Fruit fly (Drosophila melanogaster): ENCODE data around the gene edin.
A peak's percentile ranks its signal among the peaks of the same experiment; 100 is the strongest.

The edin gene

DNA sequence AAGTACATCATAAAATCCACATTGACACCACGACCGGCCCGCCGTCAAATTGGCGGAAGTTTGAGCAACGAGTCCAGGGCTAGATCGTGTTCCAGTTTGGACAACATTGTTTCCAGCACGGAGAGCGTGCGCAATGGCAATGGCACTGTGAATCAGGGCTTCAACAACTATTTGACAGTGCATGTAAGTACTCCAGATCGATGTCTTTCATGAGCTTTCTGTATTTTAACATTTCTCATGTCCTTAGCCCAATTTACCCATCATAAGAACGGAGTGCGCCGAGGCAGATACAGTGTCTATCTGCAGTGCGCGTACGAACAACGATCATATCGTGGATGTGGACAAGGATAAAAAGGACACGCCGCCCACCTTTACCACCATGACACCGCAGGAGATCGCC lies 20.8 kb upstream of the edin start:
- TF ChIP-seq CG11294 (GFP tag; IDR thresholded peaks at IDR 0.05): no peak
- TF ChIP-seq OdsH (GFP tag; optimal IDR thresholded peaks at IDR 0.05): no peak
- no peak for TF ChIP-seq CG4318 (GFP tag; optimal IDR thresholded peaks at IDR 0.05)

dm6 chr3L:17474711-17475451 lies 19.8 kb upstream of the edin start, which contains the start of the genes UQCR-Q and CG46525:
Gene UQCR-Q, plus strand, starts transcription at chr3L:17474761.
Gene CG46525, plus strand, starts transcription at chr3L:17475220.
- TF ChIP-seq eg (GFP tag; IDR thresholded peaks at IDR 0.05) (no peak), CG9139 (GFP tag; optimal IDR thresholded peaks at IDR 0.05) (no peak), vri (GFP tag; optimal IDR thresholded peaks at IDR 0.05) (peak; percentile 83), acj6 (GFP tag; optimal IDR thresholded peaks at IDR 0.05) (no peak), Eip93F (GFP tag; optimal IDR thresholded peaks at IDR 0.05) (no peak), CG3919 (GFP tag; optimal IDR thresholded peaks at IDR 0.05) (no peak), CG16779 (tag; optimal IDR thresholded peaks at IDR 0.05) (no peak), Blimp-1 (GFP tag; optimal IDR thresholded peaks at IDR 0.05) (no peak), esn (GFP tag; optimal IDR thresholded peaks at IDR 0.05) (no peak)

DNA sequence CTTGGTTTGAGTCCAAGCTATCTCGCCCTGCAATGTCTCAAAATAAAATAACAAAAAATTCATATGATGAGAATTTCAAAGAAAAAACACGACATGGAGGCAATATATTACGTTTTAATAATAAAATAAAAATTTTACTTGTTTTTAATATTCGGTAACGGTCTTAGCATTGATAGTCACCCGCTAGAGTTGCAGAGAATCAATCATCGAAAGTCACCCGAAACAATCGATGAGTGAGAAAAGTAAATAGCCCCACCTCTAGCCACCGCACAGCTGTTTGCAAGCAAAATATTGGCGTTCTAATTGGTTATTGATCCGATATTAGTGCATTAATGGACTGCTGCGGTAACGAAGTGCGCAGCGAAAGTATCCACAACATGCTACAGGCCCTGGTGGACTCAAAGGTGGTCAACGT lies 18.7 kb upstream of the edin start, which contains the start of gene CG34250:
CG34250 (plus strand) TSS at position 244 of the 415 bp plus-strand sequence.
- TF ChIP-seq CG6276 (GFP tag; optimal IDR thresholded peaks at IDR 0.05): no peak
- TF ChIP-seq net (GFP tag; optimal IDR thresholded peaks at IDR 0.05): no peak
- TF ChIP-seq Ets96B (tag; optimal IDR thresholded peaks at IDR 0.05): peak; percentile 15
- TF ChIP-seq fd85E (GFP tag; optimal IDR thresholded peaks at IDR 0.05): no peak
- TF ChIP-seq ss (GFP tag; optimal IDR thresholded peaks at IDR 0.05): no peak
- TF ChIP-seq CG15336 (GFP tag; IDR thresholded peaks at IDR 0.05): no peak
- TF ChIP-seq Eip78C (GFP tag): peak; percentile 79
- TF ChIP-seq CG9139 (GFP tag; optimal IDR thresholded peaks at IDR 0.05): no peak
- no peak for TF ChIP-seq Lpt (GFP tag; optimal IDR thresholded peaks at IDR 0.05)
- TF ChIP-seq CG3919 (GFP tag; optimal IDR thresholded peaks at IDR 0.05): no peak
- TF ChIP-seq Eip75B (GFP tag; optimal IDR thresholded peaks at IDR 0.05): no peak
- TF ChIP-seq Gug (GFP tag; IDR thresholded peaks at IDR 0.05): no peak
- peak; percentile 34 for TF ChIP-seq Eip93F (GFP tag; optimal IDR thresholded peaks at IDR 0.05)
- TF ChIP-seq Sox14 (GFP tag; optimal IDR thresholded peaks at IDR 0.05): peak; percentile 25
- TF ChIP-seq CG1621 (tag; optimal IDR thresholded peaks at IDR 0.05): no peak
- no peak for TF ChIP-seq CG8319 (GFP tag; optimal IDR thresholded peaks at IDR 0.05)
- peak; percentile 29 for TF ChIP-seq topi (GFP tag; optimal IDR thresholded peaks at IDR 0.05)
- no peak for TF ChIP-seq Sox102F (GFP tag; optimal IDR thresholded peaks at IDR 0.05)
- no peak for TF ChIP-seq pdm3 (GFP tag; optimal IDR thresholded peaks at IDR 0.05)
- TF ChIP-seq Ets21C (GFP tag; optimal IDR thresholded peaks at IDR 0.05): no peak
- peak; percentile 5 for TF ChIP-seq Hr39 (GFP tag; optimal IDR thresholded peaks at IDR 0.05)
- no peak for TF ChIP-seq svp (GFP tag)
- TF ChIP-seq CG8119 (GFP tag; IDR thresholded peaks at IDR 0.05): no peak
- no peak for TF ChIP-seq spab (GFP tag; optimal IDR thresholded peaks at IDR 0.05)
- TF ChIP-seq lz (GFP tag; optimal IDR thresholded peaks at IDR 0.05): peak; percentile 39
- TF ChIP-seq salr (GFP tag; optimal IDR thresholded peaks at IDR 0.05): no peak
- TF ChIP-seq CG34406 (GFP tag; optimal IDR thresholded peaks at IDR 0.05): no peak
- TF ChIP-seq Blimp-1 (GFP tag; optimal IDR thresholded peaks at IDR 0.05): no peak
- no peak for TF ChIP-seq CG11762 (GFP tag; optimal IDR thresholded peaks at IDR 0.05; ENCODE audit: insufficient read depth)
- TF ChIP-seq CG6808 (GFP tag; optimal IDR thresholded peaks at IDR 0.05): no peak
- TF ChIP-seq CG11902 (GFP tag; optimal IDR thresholded peaks at IDR 0.05): no peak
- no peak for TF ChIP-seq CG6854 (GFP tag; optimal IDR thresholded peaks at IDR 0.05)
- TF ChIP-seq CG32006 (GFP tag; optimal IDR thresholded peaks at IDR 0.05): no peak
- no peak for TF ChIP-seq CG10669 (GFP tag; optimal IDR thresholded peaks at IDR 0.05)
- TF ChIP-seq CG3032 (tag; optimal IDR thresholded peaks at IDR 0.05): peak; percentile 19
- peak; percentile 93 for TF ChIP-seq fkh (GFP tag; optimal IDR thresholded peaks at IDR 0.05)
- no peak for TF ChIP-seq Smox (GFP tag; optimal IDR thresholded peaks at IDR 0.05)
- TF ChIP-seq OdsH (GFP tag; optimal IDR thresholded peaks at IDR 0.05): no peak
- TF ChIP-seq CG8632 (GFP tag; optimal IDR thresholded peaks at IDR 0.05): no peak
- no peak for TF ChIP-seq eg (GFP tag; IDR thresholded peaks at IDR 0.05)
- TF ChIP-seq CG6792 (GFP tag; optimal IDR thresholded peaks at IDR 0.05): no peak
